Worm (Caenorhabditis elegans): ENCODE data around the gene F31A3.3.

Gene F31A3.3

DNA sequence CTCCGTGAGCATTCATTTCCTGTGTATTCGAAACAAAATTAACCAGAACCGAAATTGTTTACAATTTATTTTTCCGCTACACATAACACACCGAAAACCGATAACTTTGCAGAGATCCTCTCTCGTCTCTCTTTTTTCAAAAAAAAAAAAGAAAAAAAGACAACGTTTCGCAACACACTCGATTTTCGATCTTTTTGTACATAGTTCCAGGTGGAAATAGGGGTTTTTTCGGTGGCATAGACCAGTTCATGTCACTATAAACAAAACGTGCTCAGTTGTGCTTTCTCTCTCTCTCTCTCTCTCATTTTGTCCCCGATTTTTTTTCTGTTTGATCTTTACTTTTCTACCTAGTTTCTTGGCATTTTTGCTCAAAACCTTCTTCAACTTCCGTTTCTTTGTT is 19.4 kb downstream of the F31A3.3 start:
- TF ChIP-seq cebp-1 (GFP tag; IDR thresholded peaks at IDR 0.05) (0 out of 2 replicates have a peak, but pooled peaks have one; percentile 13), cebp-1 (tag; optimal IDR thresholded peaks at IDR 0.05) (peak; percentile 74), lin-40 (tag; optimal IDR thresholded peaks at IDR 0.05) (no peak), pha-4 (tag; optimal IDR thresholded peaks at IDR 0.05) (peak; percentile 41)

ce11 chrX:17513507-17514113 is 20.3 kb downstream of the F31A3.3 start, which contains the start of gene nhr-1:
Gene nhr-1 (plus strand): TSS chrX:17514063.
- TF ChIP-seq chd-7 (tag; optimal IDR thresholded peaks at IDR 0.05) = peak; percentile 84
- TF ChIP-seq let-607 (tag; optimal IDR thresholded peaks at IDR 0.05) = peak; percentile 31 to 64
- peak; percentile 29 for TF ChIP-seq athp-1 (tag; optimal IDR thresholded peaks at IDR 0.05)
- peak; percentile 41; the same call in 1 of the 2 replicates for TF ChIP-seq pbrm-1 (GFP tag; IDR thresholded peaks at IDR 0.05)
- peak; percentile 38 for TF ChIP-seq ZK185.1 (tag; optimal IDR thresholded peaks at IDR 0.05; ENCODE audit: poor library complexity, severe bottlenecking)
- TF ChIP-seq hsf-1 (GFP tag; IDR thresholded peaks at IDR 0.05) = 0 out of 2 replicates have a peak, but pooled peaks have one; percentile 12
- TF ChIP-seq sptf-2 (GFP tag; optimal IDR thresholded peaks at IDR 0.05) = peak; percentile 28
- TF ChIP-seq mxl-1 (tag; optimal IDR thresholded peaks at IDR 0.05) = peak; percentile 11
- TF ChIP-seq B0035.1 (tag; optimal IDR thresholded peaks at IDR 0.05) = no peak
- TF ChIP-seq C06A6.2 (GFP tag; conservative IDR thresholded peaks at IDR 0.05) = peak; percentile 65
- peak; percentile 58 for TF ChIP-seq ztf-26 (tag; optimal IDR thresholded peaks at IDR 0.05)
- no peak for TF ChIP-seq ceh-58 (GFP tag; IDR thresholded peaks at IDR 0.05)
- peak; percentile 57 for TF ChIP-seq gei-17 (GFP tag; optimal IDR thresholded peaks at IDR 0.05)
- TF ChIP-seq somi-1 (GFP tag; optimal IDR thresholded peaks at IDR 0.05) = peak; percentile 76
- TF ChIP-seq pha-4 (tag; optimal IDR thresholded peaks at IDR 0.05) = peak; percentile 66
- TF ChIP-seq K12H6.12 (tag; optimal IDR thresholded peaks at IDR 0.05) = peak; percentile 81
- TF ChIP-seq B0336.3 (GFP tag; IDR thresholded peaks at IDR 0.05) = peak; percentile 74
- no peak for TF ChIP-seq nfya-1 (tag; optimal IDR thresholded peaks at IDR 0.05; ENCODE audit: borderline replicate concordance, insufficient read depth)
- TF ChIP-seq attf-5 (GFP tag; optimal IDR thresholded peaks at IDR 0.05) = peak; percentile 78
- peak; percentile 20 for TF ChIP-seq snpc-3.4 (tag; optimal IDR thresholded peaks at IDR 0.05)
- TF ChIP-seq snpc-4 (GFP tag; optimal IDR thresholded peaks at IDR 0.05) = no peak
- peak; percentile 14 to 63 (median 58) for TF ChIP-seq snpc-4 (tag; optimal IDR thresholded peaks at IDR 0.05)
- peak; percentile 21 for TF ChIP-seq F52B5.7 (tag; optimal IDR thresholded peaks at IDR 0.05)
- TF ChIP-seq rcor-1 (GFP tag; IDR thresholded peaks at IDR 0.05) = peak; percentile 38; the same call in 1 of the 2 replicates
- no peak for TF ChIP-seq ets-4 (GFP tag; optimal IDR thresholded peaks at IDR 0.05)
- TF ChIP-seq ztf-22 (GFP tag; optimal IDR thresholded peaks at IDR 0.05) = peak; percentile 59
- TF ChIP-seq atf-7 (tag; optimal IDR thresholded peaks at IDR 0.05) = peak; percentile 36
- peak; percentile 87 for TF ChIP-seq lin-40 (tag; optimal IDR thresholded peaks at IDR 0.05)
- TF ChIP-seq egrh-3 (GFP tag; IDR thresholded peaks at IDR 0.05) = peak; percentile 54
- no peak for TF ChIP-seq F23B12.7 (tag; optimal IDR thresholded peaks at IDR 0.05; ENCODE audit: insufficient read depth)
- no peak for TF ChIP-seq F37B4.10 (GFP tag; IDR thresholded peaks at IDR 0.05)
- TF ChIP-seq tbp1 (GFP tag; optimal IDR thresholded peaks at IDR 0.05) = peak; percentile 44
- no peak for TF ChIP-seq hlh-12 (tag; optimal IDR thresholded peaks at IDR 0.05)
- peak; percentile 75 for TF ChIP-seq ceh-27 (GFP tag; optimal IDR thresholded peaks at IDR 0.05)
- peak; percentile 96 for TF ChIP-seq zfh-2 (GFP tag; conservative IDR thresholded peaks at IDR 0.05)
- TF ChIP-seq die-1 (tag; optimal IDR thresholded peaks at IDR 0.05) = peak; percentile 40
- TF ChIP-seq hmg-1.2 (GFP tag; IDR thresholded peaks at IDR 0.05) = peak; percentile 86
- TF ChIP-seq K11D2.4 (GFP tag; IDR thresholded peaks at IDR 0.05) = peak; percentile 73; the same call in 1 of the 2 replicates
- TF ChIP-seq lin-54 (GFP tag; optimal IDR thresholded peaks at IDR 0.05) = peak; percentile 16
- peak; percentile 60; the same call in 1 of the 2 replicates for TF ChIP-seq nfyb-1 (GFP tag; IDR thresholded peaks at IDR 0.05)
- peak in 1 of 3 experiments; percentile 57 for TF ChIP-seq lin-35 (GFP tag; optimal IDR thresholded peaks at IDR 0.05)
- peak; percentile 18; the same call in 1 of the 2 replicates for TF ChIP-seq ekl-4 (GFP tag; IDR thresholded peaks at IDR 0.05)
- peak; percentile 86 for TF ChIP-seq dox-1 (GFP tag; IDR thresholded peaks at IDR 0.05)

Data from whole organism, young adult.